Fruit fly (Drosophila melanogaster): ENCODE data around the gene CG4669.

- TF ChIP-seq Blimp-1 (GFP tag; optimal IDR thresholded peaks at IDR 0.05) (no peak), HHEX (GFP tag; optimal IDR thresholded peaks at IDR 0.05) (no peak), tap (tag; optimal IDR thresholded peaks at IDR 0.05) (no peak), Sox102F (GFP tag; optimal IDR thresholded peaks at IDR 0.05) (no peak), pho (GFP tag; optimal IDR thresholded peaks at IDR 0.05) (no peak), jigr1 (GFP tag; IDR thresholded peaks at IDR 0.05) (no peak), Oaz (GFP tag; IDR thresholded peaks at IDR 0.05) (no peak), ci (GFP tag; IDR thresholded peaks at IDR 0.05) (no peak), CG18599 (GFP tag; optimal IDR thresholded peaks at IDR 0.05) (no peak)
Measured at dm6 chr3L:5277035-5277434, 42.8 kb downstream of the CG4669 start.

All from whole organism, embryonic.